Worm (Caenorhabditis elegans) whole organism, young adult: Measurements from ENCODE around the gene T10G3.8.
A peak's percentile ranks its signal among the peaks of the same experiment; 100 is the strongest.

ENCODE experiments used
- B0019.2 ChIP-seq: fragments of 200-800 bp; sonication (Bioruptor generic); conservative IDR thresholded peaks from 2 replicates; pipeline ENCODE4 v1.3.6; 2022; ENCODE audit warnings: missing genetic modification reagents, missing genetic modification characterization, missing compliant biosample characterization
- B0261.1 ChIP-seq: sonication (generic microtip); optimal IDR thresholded peaks from 2 replicates; lab custom pipeline; 2016; ENCODE audit warnings: mild to moderate bottlenecking, missing genetic modification characterization, moderate library complexity, missing compliant biosample characterization
- B0336.3 ChIP-seq: fragments of 200-800 bp; sonication (Bioruptor generic); IDR thresholded peaks from 2 replicates; pipeline ENCODE4 v1.3.6; 2022; ENCODE audit warnings: missing genetic modification characterization, missing compliant biosample characterization
- D2030.7 ChIP-seq: fragments of 200-800 bp; sonication (Bioruptor generic); IDR thresholded peaks from 2 replicates; pipeline ENCODE4 v1.3.6; 2022; ENCODE audit warnings: missing genetic modification reagents, missing genetic modification characterization, missing compliant biosample characterization
- F49E8.2 ChIP-seq: sonication (generic microtip); optimal IDR thresholded peaks from 3 replicates; lab custom pipeline; 2017; ENCODE audit warnings: missing genetic modification characterization, mild to moderate bottlenecking, missing compliant biosample characterization, antibody characterized with exemption, moderate library complexity; ENCODE audit not compliant: insufficient read depth
- K11D2.4 ChIP-seq: fragments of 200-800 bp; sonication (Bioruptor generic); IDR thresholded peaks from 2 replicates; pipeline ENCODE4 v1.3.6; 2022; ENCODE audit warnings: missing genetic modification reagents, missing genetic modification characterization, missing compliant biosample characterization
- K12H6.12 ChIP-seq: fragments of 200-800 bp; sonication (Bioruptor generic); optimal IDR thresholded peaks from 2 replicates; lab custom pipeline; 2018; ENCODE audit warnings: mild to moderate bottlenecking, missing genetic modification characterization, missing compliant biosample characterization
- atf-7 ChIP-seq: sonication (generic microtip); optimal IDR thresholded peaks from 2 replicates; lab custom pipeline; 2017; ENCODE audit warnings: mild to moderate bottlenecking, missing genetic modification characterization, missing compliant biosample characterization
- attf-5 ChIP-seq: fragments of 200-800 bp; sonication (Bioruptor generic); optimal IDR thresholded peaks from 2 replicates; lab custom pipeline; 2018; ENCODE audit warnings: mild to moderate bottlenecking, missing genetic modification characterization, missing compliant biosample characterization
- bed-1 ChIP-seq: fragments of 200-800 bp; sonication (Bioruptor generic); IDR thresholded peaks from 2 replicates; pipeline ENCODE4 v1.3.6; 2022; ENCODE audit warnings: missing genetic modification reagents, missing genetic modification characterization, missing compliant biosample characterization
- ceh-27 ChIP-seq: fragments of 200-800 bp; sonication (Bioruptor generic); optimal IDR thresholded peaks from 2 replicates; lab custom pipeline; 2018; ENCODE audit warnings: mild to moderate bottlenecking, missing genetic modification characterization, moderate library complexity, missing compliant biosample characterization
- chd-7 ChIP-seq: sonication (generic microtip); optimal IDR thresholded peaks from 2 replicates; lab custom pipeline; 2016; ENCODE audit warnings: mild to moderate bottlenecking, missing genetic modification characterization, moderate library complexity, missing compliant biosample characterization
- dox-1 ChIP-seq: fragments of 200-800 bp; sonication (Bioruptor generic); IDR thresholded peaks from 2 replicates; pipeline ENCODE4 v1.3.6; 2022; ENCODE audit warnings: missing genetic modification reagents, missing genetic modification characterization, missing compliant biosample characterization
- dpl-1 ChIP-seq: fragments of 150-350 bp; optimal IDR thresholded peaks from 2 replicates; lab custom pipeline; 2014; ENCODE audit warnings: missing biosample characterization, missing genetic modification reagents, missing genetic modification characterization
- egrh-3 ChIP-seq: fragments of 200-800 bp; sonication (Bioruptor generic); IDR thresholded peaks from 2 replicates; pipeline ENCODE4 v1.3.6; 2022; ENCODE audit warnings: missing genetic modification reagents, missing genetic modification characterization, missing compliant biosample characterization
- ets-4 ChIP-seq: fragments of 200-800 bp; sonication (Bioruptor generic); optimal IDR thresholded peaks from 2 replicates; lab custom pipeline; 2018; ENCODE audit warnings: mild to moderate bottlenecking, missing genetic modification characterization, missing compliant biosample characterization
- him-1 ChIP-seq: sonication (generic microtip); optimal IDR thresholded peaks from 2 replicates; lab custom pipeline; 2016; ENCODE audit warnings: missing genotype, missing genetic modification reagents, missing genetic modification characterization, missing compliant biosample characterization
- hmg-1.2 ChIP-seq: fragments of 200-800 bp; sonication (Bioruptor generic); IDR thresholded peaks from 2 replicates; pipeline ENCODE4 v1.3.6; 2022; ENCODE audit warnings: missing genetic modification reagents, missing genetic modification characterization, missing compliant biosample characterization
- hmg-20 ChIP-seq: fragments of 200-800 bp; sonication (Bioruptor generic); IDR thresholded peaks from 2 replicates; pipeline ENCODE4 v1.3.6; 2022; ENCODE audit warnings: missing genetic modification reagents, missing genetic modification characterization, missing compliant biosample characterization
- lin-35 ChIP-seq, 3 experiments: fragments of 150-350 bp in 2 of 3; sonication (generic microtip) in 1 of 3; optimal IDR thresholded peaks; 2 replicates each; lab custom pipeline; 2014 to 2018; ENCODE audit warnings: missing biosample characterization in 3 of 3, missing genetic modification characterization in 3 of 3, missing genetic modification reagents in 3 of 3
- lin-40 ChIP-seq: sonication (generic microtip); optimal IDR thresholded peaks from 2 replicates; lab custom pipeline; 2016; ENCODE audit warnings: missing genetic modification characterization, mild to moderate bottlenecking, missing compliant biosample characterization, missing genotype, missing genetic modification reagents
- lir-1 ChIP-seq: fragments of 200-800 bp; sonication (Bioruptor generic); conservative IDR thresholded peaks from 2 replicates; pipeline ENCODE4 v1.3.6; 2022; ENCODE audit warnings: missing genetic modification reagents, missing genetic modification characterization, missing compliant biosample characterization
- madf-8 ChIP-seq: fragments of 200-800 bp; sonication (Bioruptor generic); conservative IDR thresholded peaks from 2 replicates; pipeline ENCODE4 v1.3.6; 2022; ENCODE audit warnings: missing genetic modification reagents, missing genetic modification characterization, missing compliant biosample characterization
- mes-4 ChIP-seq: sonication (generic microtip); optimal IDR thresholded peaks from 2 replicates; lab custom pipeline; 2016; ENCODE audit warnings: missing genotype, missing genetic modification characterization, missing compliant biosample characterization
- nfya-2 ChIP-seq: fragments of 200-800 bp; sonication (Bioruptor generic); IDR thresholded peaks from 2 replicates; pipeline ENCODE4 v1.3.6; 2022; ENCODE audit warnings: missing genetic modification reagents, missing genetic modification characterization, missing compliant biosample characterization
- rec-8 ChIP-seq, 2 experiments: sonication (generic microtip); optimal IDR thresholded peaks; 2 replicates each; lab custom pipeline; 2016; ENCODE audit warnings: mild to moderate bottlenecking in 2 of 2, missing genetic modification characterization in 2 of 2, missing genetic modification reagents in 2 of 2, missing genotype in 2 of 2, missing biosample characterization in 1 of 2, missing compliant biosample characterization in 1 of 2, moderate library complexity in 1 of 2
- repo-1 ChIP-seq: sonication (generic microtip); optimal IDR thresholded peaks from 2 replicates; lab custom pipeline; 2017; ENCODE audit warnings: mild to moderate bottlenecking, missing genetic modification characterization, missing compliant biosample characterization
- rpc-1 ChIP-seq, 2 experiments: fragments of 150-350 bp in 1 of 2; sonication (generic microtip) in 1 of 2; optimal IDR thresholded peaks; 2 replicates each; lab custom pipeline; 2014 to 2018; ENCODE audit warnings: missing biosample characterization in 1 of 2, missing genetic modification characterization in 1 of 2, missing genetic modification reagents in 1 of 2, missing genotype in 1 of 2
- sptf-2 ChIP-seq: fragments of 200-800 bp; sonication (Bioruptor generic); optimal IDR thresholded peaks from 2 replicates; lab custom pipeline; 2018; ENCODE audit warnings: mild to moderate bottlenecking, missing genetic modification characterization, missing compliant biosample characterization
- tbp1 ChIP-seq: fragments of 200-800 bp; sonication (Bioruptor generic); optimal IDR thresholded peaks from 2 replicates; lab custom pipeline; 2018; ENCODE audit warnings: mild to moderate bottlenecking, missing genetic modification characterization, missing compliant biosample characterization
- tbx-9 ChIP-seq: sonication (generic microtip); optimal IDR thresholded peaks from 2 replicates; lab custom pipeline; 2016; ENCODE audit warnings: borderline replicate concordance, missing genetic modification characterization, inconsistent platforms, missing compliant biosample characterization
- zim-3 ChIP-seq: sonication (generic microtip); optimal IDR thresholded peaks from 2 replicates; lab custom pipeline; 2017; ENCODE audit warnings: mild to moderate bottlenecking, missing genetic modification characterization, moderate library complexity, missing compliant biosample characterization
- ztf-25 ChIP-seq: fragments of 200-800 bp; sonication (Bioruptor generic); IDR thresholded peaks from 2 replicates; pipeline ENCODE4 v1.3.6; 2022; ENCODE audit warnings: missing genetic modification reagents, missing genetic modification characterization, missing compliant biosample characterization

Gene T10G3.8

ce11 chrV:13509504-13509903 lies 33.3 kb upstream of the T10G3.8 start:
- peak; percentile 11 for TF ChIP-seq him-1 (tag; lab: Kevin White, UChicago)
- peak; percentile 80 for TF ChIP-seq tbp1
- peak; percentile 40; the same call in 1 of the 2 replicates for TF ChIP-seq D2030.7 (GFP tag; lab: Robert Waterston, UW)
- 0 out of 2 replicates have a peak, but pooled peaks have one; percentile 63 for TF ChIP-seq ztf-25
- TF ChIP-seq rec-8 (tag; optimal IDR thresholded peaks at IDR 0.05; lab: Kevin White, UChicago) = peak in 1 of 2 experiments; percentile 13
- peak; percentile 56 for TF ChIP-seq B0261.1
- 0 out of 2 replicates have a peak, but pooled peaks have one; percentile 17 for TF ChIP-seq madf-8 (GFP tag; lab: Robert Waterston, UW)
- TF ChIP-seq rpc-1 (optimal IDR thresholded peaks at IDR 0.05; lab: Kevin White, UChicago) = peak; percentile 46
- TF ChIP-seq rpc-1 (tag; optimal IDR thresholded peaks at IDR 0.05; lab: Kevin White, UChicago) = peak; percentile 74

- TF ChIP-seq him-1 (tag; lab: Kevin White, UChicago) (peak; percentile 38), tbp1 (peak; percentile 77), B0261.1 (peak; percentile 46), rpc-1 (optimal IDR thresholded peaks at IDR 0.05; lab: Kevin White, UChicago) (peak; percentile 37), rpc-1 (tag; optimal IDR thresholded peaks at IDR 0.05; lab: Kevin White, UChicago) (peak; percentile 70)
Observed at ce11 chrV:13507078-13507477, 30.8 kb upstream of the T10G3.8 start.

DNA sequence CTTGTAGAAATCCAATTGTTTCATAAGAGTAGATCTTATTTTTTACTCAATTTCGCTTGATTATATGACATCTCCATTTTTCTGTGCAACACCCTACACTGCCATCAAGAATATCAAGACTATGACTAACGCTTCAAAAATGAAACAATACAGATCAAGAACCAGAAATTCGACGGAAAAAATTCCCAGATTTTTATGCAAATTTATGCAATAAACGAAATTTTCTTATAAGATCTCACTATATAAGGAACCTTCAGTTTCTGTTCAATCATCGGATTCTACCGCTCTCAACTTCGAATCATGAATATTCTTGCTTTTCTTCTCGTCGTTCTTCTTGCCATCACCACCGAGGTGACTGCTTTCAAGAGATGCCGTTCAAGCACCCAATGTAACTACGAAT lies 30.1 kb upstream of the T10G3.8 start, which contains the start of gene R11G10.4:
R11G10.4 (plus strand) TSS at position 301 of the 400 bp plus-strand sequence.
- TF ChIP-seq ceh-27 (GFP tag; lab: Kevin White, UChicago) (no peak), hmg-1.2 (GFP tag; lab: Robert Waterston, UW) (no peak), mes-4 (tag; lab: Kevin White, UChicago) (no peak), F49E8.2 (tag; lab: Kevin White, UChicago) (no peak), hmg-20 (no peak), ets-4 (no peak), chd-7 (no peak), B0261.1 (no peak), zim-3 (tag; lab: Kevin White, UChicago) (no peak), dox-1 (GFP tag; lab: Robert Waterston, UW) (no peak), B0336.3 (GFP tag; lab: Robert Waterston, UW) (no peak)

ce11 chrV:13499227-13499626 lies 23.0 kb upstream of the T10G3.8 start:
- TF ChIP-seq dpl-1 (GFP tag; lab: Kevin White, UChicago) (no peak), lin-40 (tag; lab: Kevin White, UChicago) (no peak), nfya-2 (GFP tag; lab: Robert Waterston, UW) (no peak), tbx-9 (no peak), lir-1 (GFP tag; lab: Robert Waterston, UW) (no peak), dox-1 (GFP tag; lab: Robert Waterston, UW) (no peak), hmg-1.2 (GFP tag; lab: Robert Waterston, UW) (no peak), sptf-2 (GFP tag; lab: Kevin White, UChicago) (no peak), B0019.2 (no peak), egrh-3 (GFP tag; lab: Robert Waterston, UW) (no peak), K11D2.4 (GFP tag; lab: Robert Waterston, UW) (no peak), repo-1 (tag; lab: Kevin White, UChicago) (no peak), bed-1 (GFP tag; lab: Robert Waterston, UW) (no peak), attf-5 (GFP tag; lab: Kevin White, UChicago) (no peak), atf-7 (tag; lab: Kevin White, UChicago) (no peak), ceh-27 (GFP tag; lab: Kevin White, UChicago) (no peak), K12H6.12 (tag; lab: Kevin White, UChicago) (no peak), chd-7 (no peak), lin-35 (GFP tag; optimal IDR thresholded peaks at IDR 0.05; lab: Kevin White, UChicago) (no peak)
